Fruit fly (Drosophila melanogaster) whole organism: ENCODE data around the gene Bub1.

ENCODE experiments used
- CG8478 ChIP-seq: fragments of >200 bp; optimal IDR thresholded peaks from 2 replicates; lab custom pipeline; 2018; ENCODE audit warnings: inconsistent platforms
- pan ChIP-seq: fragments of >200 bp; optimal IDR thresholded peaks from 2 replicates; lab custom pipeline; 2017
- psq ChIP-seq: fragments of >200 bp; optimal IDR thresholded peaks from 2 replicates; lab custom pipeline; 2017
- usp ChIP-seq: fragments of >200 bp; optimal IDR thresholded peaks from 2 replicates; lab custom pipeline; 2017; ENCODE audit warnings: missing biosample characterization, missing genetic modification characterization, mixed read lengths

- no peak for TF ChIP-seq psq
- no peak for TF ChIP-seq CG8478 (lab: Kevin White, UChicago)
- TF ChIP-seq pan (lab: Kevin White, UChicago), result no peak
- TF ChIP-seq usp (GFP tag; lab: Kevin White, UChicago), result no peak
Measured at dm6 chr2L:5229239-5229638, 49.4 kb upstream of the Bub1 start.
